Worm (Caenorhabditis elegans): ENCODE results near the gene R01E6.5.

DNA sequence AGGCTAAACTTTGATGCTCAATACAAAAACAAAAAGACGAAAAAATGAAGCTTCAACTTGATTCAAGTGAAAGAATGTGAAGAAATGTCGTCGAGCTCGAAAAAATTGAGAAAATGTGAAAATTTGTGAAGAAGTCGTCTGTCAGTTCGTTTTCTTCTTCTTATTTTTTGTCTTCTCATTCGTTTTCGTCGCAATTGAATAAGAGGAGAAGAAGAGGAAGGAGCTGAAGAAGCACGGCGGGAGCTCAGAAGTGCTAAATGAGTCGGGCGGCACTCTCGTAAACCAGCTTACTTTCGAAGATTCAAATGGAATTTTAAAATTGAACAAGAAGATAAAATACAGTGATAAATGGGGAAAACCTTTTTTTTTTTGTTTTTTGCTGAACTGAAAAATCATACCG is 31.7 kb upstream of the R01E6.5 start:
- TF ChIP-seq nhr-76 (tag; optimal IDR thresholded peaks at IDR 0.05) (no peak), blmp-1 (tag; optimal IDR thresholded peaks at IDR 0.05) (no peak), nhr-12 (tag; optimal IDR thresholded peaks at IDR 0.05) (no peak), lsy-2 (tag; optimal IDR thresholded peaks at IDR 0.05) (no peak), pha-4 (tag; optimal IDR thresholded peaks at IDR 0.05) (no peak), lin-13 (tag; optimal IDR thresholded peaks at IDR 0.05) (no peak), unc-62 (GFP tag; optimal IDR thresholded peaks at IDR 0.05) (no peak), elt-3 (tag; optimal IDR thresholded peaks at IDR 0.05) (no peak), snpc-4 (tag; optimal IDR thresholded peaks at IDR 0.05) (no peak), nhr-237 (tag; optimal IDR thresholded peaks at IDR 0.05) (no peak), M03D4.4 (tag; optimal IDR thresholded peaks at IDR 0.05) (no peak), sem-2 (GFP tag; optimal IDR thresholded peaks at IDR 0.05) (no peak)

Data from whole organism, mixed stage, embryonic.